Worm (Caenorhabditis elegans) whole organism, mixed stage, embryonic: ENCODE measurements around the gene moc-5.

Experiments used
- blmp-1 ChIP-seq: fragments of 150-350 bp; optimal IDR thresholded peaks from 2 replicates; lab custom pipeline; 2014; ENCODE audit warnings: missing biosample characterization, missing genetic modification characterization
- ceh-39 ChIP-seq: fragments of 150-350 bp; optimal IDR thresholded peaks from 2 replicates; lab custom pipeline; 2014; ENCODE audit warnings: missing biosample characterization, missing genetic modification characterization
- lin-13 ChIP-seq: fragments of 150-350 bp; optimal IDR thresholded peaks from 2 replicates; lab custom pipeline; 2014; ENCODE audit warnings: missing biosample characterization, missing genetic modification characterization
- lsy-2 ChIP-seq: fragments of 150-350 bp; optimal IDR thresholded peaks from 2 replicates; lab custom pipeline; 2014; ENCODE audit warnings: missing biosample characterization, missing genetic modification characterization
- mep-1 ChIP-seq: fragments of 150-350 bp; optimal IDR thresholded peaks from 2 replicates; lab custom pipeline; 2017; ENCODE audit warnings: missing biosample characterization, missing genetic modification reagents, missing genetic modification characterization, inconsistent platforms
- nhr-12 ChIP-seq: fragments of 150-350 bp; optimal IDR thresholded peaks from 2 replicates; lab custom pipeline; 2014; ENCODE audit warnings: missing biosample characterization, missing genetic modification characterization
- nhr-237 ChIP-seq: fragments of 150-350 bp; optimal IDR thresholded peaks from 2 replicates; lab custom pipeline; 2014; ENCODE audit warnings: missing biosample characterization, missing genetic modification characterization
- nhr-76 ChIP-seq: sonication (generic microtip); optimal IDR thresholded peaks from 2 replicates; lab custom pipeline; 2017; ENCODE audit warnings: missing biosample characterization, missing genetic modification characterization
- pha-4 ChIP-seq: fragments of 150-350 bp; optimal IDR thresholded peaks from 2 replicates; lab custom pipeline; 2018; ENCODE audit warnings: missing biosample characterization, missing genetic modification reagents, missing genetic modification characterization
- unc-39 ChIP-seq: fragments of 150-350 bp; optimal IDR thresholded peaks from 2 replicates; lab custom pipeline; 2014; ENCODE audit warnings: missing biosample characterization, missing genetic modification characterization
- unc-62 ChIP-seq: fragments of 150-350 bp; optimal IDR thresholded peaks from 2 replicates; lab custom pipeline; 2014; ENCODE audit warnings: missing biosample characterization, missing genetic modification reagents, missing genetic modification characterization
- ztf-11 ChIP-seq: fragments of 150-350 bp; optimal IDR thresholded peaks from 2 replicates; lab custom pipeline; 2014; ENCODE audit warnings: missing biosample characterization, missing genetic modification characterization

- no peak for TF ChIP-seq unc-39 (tag; lab: Kevin White, UChicago)
- no peak for TF ChIP-seq ceh-39 (tag; lab: Kevin White, UChicago)
- TF ChIP-seq nhr-12 (tag; lab: Kevin White, UChicago): no peak
- no peak for TF ChIP-seq lin-13
- TF ChIP-seq nhr-76 (tag; lab: Kevin White, UChicago): no peak
- TF ChIP-seq lsy-2 (tag; lab: Kevin White, UChicago): no peak
- TF ChIP-seq nhr-237 (tag; lab: Kevin White, UChicago): no peak
- no peak for TF ChIP-seq blmp-1 (tag; lab: Kevin White, UChicago)
- TF ChIP-seq mep-1 (tag; lab: Kevin White, UChicago): no peak
- no peak for TF ChIP-seq pha-4 (tag; lab: Kevin White, UChicago)
- TF ChIP-seq unc-62 (GFP tag; lab: Kevin White, UChicago): no peak
- no peak for TF ChIP-seq ztf-11 (tag; lab: Kevin White, UChicago)
These were observed 15.3 kb downstream of the moc-5 start for ce11 chrX:9550519-9550918.
